Worm (Caenorhabditis elegans): ENCODE measurements around the gene W03C9.1.

W03C9.1 gene

ce11 chrII:11978920-11979319 is 17.0 kb upstream of the W03C9.1 start:
- no peak for TF ChIP-seq efl-1 (GFP tag; optimal IDR thresholded peaks at IDR 0.05)
- TF ChIP-seq let-526 (GFP tag; IDR thresholded peaks at IDR 0.05) = no peak
- no peak for TF ChIP-seq pha-4 (tag; optimal IDR thresholded peaks at IDR 0.05)
- no peak for TF ChIP-seq ceh-91 (GFP tag; IDR thresholded peaks at IDR 0.05)
- TF ChIP-seq lir-1 (GFP tag; conservative IDR thresholded peaks at IDR 0.05) = no peak
- no peak for TF ChIP-seq sea-2 (GFP tag; IDR thresholded peaks at IDR 0.05)
- TF ChIP-seq ztf-28 (GFP tag; IDR thresholded peaks at IDR 0.05) = no peak
- peak; percentile 38 for TF ChIP-seq snpc-1.3 (tag; optimal IDR thresholded peaks at IDR 0.05; ENCODE audit: insufficient read depth)
- 0 out of 2 replicates have a peak, but pooled peaks have one; percentile 3 for TF ChIP-seq B0336.3 (GFP tag; IDR thresholded peaks at IDR 0.05)
- TF ChIP-seq unc-130 (GFP tag; optimal IDR thresholded peaks at IDR 0.05) = no peak
- TF ChIP-seq F55B11.4 (tag; optimal IDR thresholded peaks at IDR 0.05; ENCODE audit: borderline replicate concordance, insufficient read depth) = no peak
- no peak for TF ChIP-seq Y95B8A.8 (GFP tag; IDR thresholded peaks at IDR 0.05)
- TF ChIP-seq ceh-40 (GFP tag; IDR thresholded peaks at IDR 0.05) = no peak
- no peak for TF ChIP-seq ets-4 (GFP tag; optimal IDR thresholded peaks at IDR 0.05)
- TF ChIP-seq zfh-2 (GFP tag; conservative IDR thresholded peaks at IDR 0.05) = no peak

ce11 chrII:11978478-11978877 is 16.6 kb upstream of the W03C9.1 start:
- TF ChIP-seq B0336.3 (GFP tag; IDR thresholded peaks at IDR 0.05) = peak; percentile 32; the same call in 1 of the 2 replicates
- no peak for TF ChIP-seq C17E4.6 (GFP tag; IDR thresholded peaks at IDR 0.05)
- TF ChIP-seq ztf-25 (GFP tag; IDR thresholded peaks at IDR 0.05) = no peak
- TF ChIP-seq K12H6.12 (tag; optimal IDR thresholded peaks at IDR 0.05) = no peak
- TF ChIP-seq F22D6.2 (tag; optimal IDR thresholded peaks at IDR 0.05) = no peak
- no peak for TF ChIP-seq tbp1 (GFP tag; optimal IDR thresholded peaks at IDR 0.05)
- no peak for TF ChIP-seq mel-28 (tag; optimal IDR thresholded peaks at IDR 0.05; ENCODE audit: borderline replicate concordance)
- no peak for TF ChIP-seq mxl-1 (tag; optimal IDR thresholded peaks at IDR 0.05)
- peak; percentile 24; the same call in 1 of the 2 replicates for TF ChIP-seq madf-6 (GFP tag; IDR thresholded peaks at IDR 0.05)
- TF ChIP-seq zfh-2 (GFP tag; conservative IDR thresholded peaks at IDR 0.05) = peak; percentile 80
- no peak for TF ChIP-seq tlf-1 (GFP tag; optimal IDR thresholded peaks at IDR 0.05)

ce11 chrII:11977363-11977762 is 15.4 kb upstream of the W03C9.1 start, which contains the start of gene Y17G7B.21:
Gene Y17G7B.21 (minus strand): TSS chrII:11977661.
- peak; percentile 35 for TF ChIP-seq unc-130 (GFP tag; optimal IDR thresholded peaks at IDR 0.05)
- peak; percentile 89 for TF ChIP-seq hrde-1 (tag; optimal IDR thresholded peaks at IDR 0.05; ENCODE audit: borderline replicate concordance)
- 0 out of 2 replicates have a peak, but pooled peaks have one; percentile 83 for TF ChIP-seq ceh-58 (GFP tag; IDR thresholded peaks at IDR 0.05)
- peak; percentile 43; the same call in 1 of the 2 replicates for TF ChIP-seq hsf-1 (GFP tag; IDR thresholded peaks at IDR 0.05)
- TF ChIP-seq T07F8.4 (tag; optimal IDR thresholded peaks at IDR 0.05) = no peak
- TF ChIP-seq atf-7 (tag; optimal IDR thresholded peaks at IDR 0.05) = no peak
- no peak for TF ChIP-seq repo-1 (tag; optimal IDR thresholded peaks at IDR 0.05)
- TF ChIP-seq zim-3 (tag; optimal IDR thresholded peaks at IDR 0.05) = no peak
- peak; percentile 27 for TF ChIP-seq xnd-1 (tag; optimal IDR thresholded peaks at IDR 0.05)
- peak; percentile 58; the same call in 1 of the 2 replicates for TF ChIP-seq B0336.3 (GFP tag; IDR thresholded peaks at IDR 0.05)
- peak; percentile 25; the same call in 1 of the 2 replicates for TF ChIP-seq Y56A3A.18 (GFP tag; IDR thresholded peaks at IDR 0.05)
- no peak for TF ChIP-seq lsy-27 (tag; optimal IDR thresholded peaks at IDR 0.05; ENCODE audit: borderline replicate concordance, insufficient read depth)
- 0 out of 2 replicates have a peak, but pooled peaks have one; percentile 11 for TF ChIP-seq lin-26 (GFP tag; IDR thresholded peaks at IDR 0.05)
- TF ChIP-seq attf-6 (GFP tag; IDR thresholded peaks at IDR 0.05) = peak; percentile 38; the same call in 1 of the 2 replicates
- TF ChIP-seq madf-6 (GFP tag; IDR thresholded peaks at IDR 0.05) = peak; percentile 43
- TF ChIP-seq ceh-100 (GFP tag; IDR thresholded peaks at IDR 0.05) = peak; percentile 46; the same call in 1 of the 2 replicates
- no peak for TF ChIP-seq mel-28 (tag; optimal IDR thresholded peaks at IDR 0.05; ENCODE audit: borderline replicate concordance)
- TF ChIP-seq lin-54 (GFP tag; optimal IDR thresholded peaks at IDR 0.05) = no peak
- TF ChIP-seq madf-3 (GFP tag; IDR thresholded peaks at IDR 0.05) = 0 out of 2 replicates have a peak, but pooled peaks have one; percentile 68
- TF ChIP-seq mcd-1 (GFP tag; IDR thresholded peaks at IDR 0.05) = peak; percentile 41; the same call in 1 of the 2 replicates
- TF ChIP-seq egrh-3 (GFP tag; IDR thresholded peaks at IDR 0.05) = peak; percentile 43; the same call in 1 of the 2 replicates
- TF ChIP-seq ets-4 (GFP tag; optimal IDR thresholded peaks at IDR 0.05) = no peak
- 0 out of 2 replicates have a peak, but pooled peaks have one; percentile 81 for TF ChIP-seq nhr-120 (GFP tag; IDR thresholded peaks at IDR 0.05)
- TF ChIP-seq F52B5.7 (tag; optimal IDR thresholded peaks at IDR 0.05) = peak; percentile 63
- peak; percentile 80 for TF ChIP-seq zfh-2 (GFP tag; conservative IDR thresholded peaks at IDR 0.05)
- peak; percentile 66; the same call in 1 of the 2 replicates for TF ChIP-seq Y53G8AR.9 (GFP tag; conservative IDR thresholded peaks at IDR 0.05)
- TF ChIP-seq F57C9.4 (tag; optimal IDR thresholded peaks at IDR 0.05) = peak; percentile 51

All from whole organism, young adult.